Fruit fly (Drosophila melanogaster): ENCODE results near the gene CG14932.

Gene CG14932

dm6 chr2L:11807697-11808226 lies 18.0 kb downstream of the CG14932 start (continued):
- TF ChIP-seq dan (GFP tag; IDR thresholded peaks at IDR 0.05) (no peak), CG10431 (GFP tag; optimal IDR thresholded peaks at IDR 0.05) (no peak), Poxn (GFP tag; IDR thresholded peaks at IDR 0.05) (no peak), Dip2 (GFP tag; IDR thresholded peaks at IDR 0.05) (no peak), lola (GFP tag; optimal IDR thresholded peaks at IDR 0.05) (peak in 1 of 3 experiments; percentile 83), Dfd (GFP tag; optimal IDR thresholded peaks at IDR 0.05) (no peak), CG16815 (GFP tag; optimal IDR thresholded peaks at IDR 0.05) (no peak), NC2α (GFP tag; optimal IDR thresholded peaks at IDR 0.05) (peak; percentile 20), Lim3 (GFP tag; IDR thresholded peaks at IDR 0.05) (no peak), gro (GFP tag; optimal IDR thresholded peaks at IDR 0.05) (peak; percentile 54), Atf-2 (GFP tag; optimal IDR thresholded peaks at IDR 0.05) (no peak), CG3995 (GFP tag; optimal IDR thresholded peaks at IDR 0.05) (no peak), Hmx (GFP tag; optimal IDR thresholded peaks at IDR 0.05) (no peak), az2 (GFP tag; optimal IDR thresholded peaks at IDR 0.05) (no peak), ind (GFP tag; optimal IDR thresholded peaks at IDR 0.05) (no peak), Optix (GFP tag; IDR thresholded peaks at IDR 0.05) (no peak), Neu2 (GFP tag; optimal IDR thresholded peaks at IDR 0.05; ENCODE audit: borderline replicate concordance) (no peak), HmgZ (tag; optimal IDR thresholded peaks at IDR 0.05) (peak; percentile 78), slou (GFP tag; optimal IDR thresholded peaks at IDR 0.05) (no peak), CG3847 (GFP tag; IDR thresholded peaks at IDR 0.05) (no peak), otp (GFP tag; IDR thresholded peaks at IDR 0.05) (peak; percentile 51; the same call in 1 of the 3 replicates), CG10543 (GFP tag; optimal IDR thresholded peaks at IDR 0.05) (peak; percentile 87), CG1647 (GFP tag; optimal IDR thresholded peaks at IDR 0.05) (no peak), schlank (tag; optimal IDR thresholded peaks at IDR 0.05) (peak; percentile 22), bab2 (GFP tag; optimal IDR thresholded peaks at IDR 0.05) (no peak), trem (tag; optimal IDR thresholded peaks at IDR 0.05) (no peak), CG7987 (GFP tag; optimal IDR thresholded peaks at IDR 0.05) (peak; percentile 55), Fer1 (GFP tag; optimal IDR thresholded peaks at IDR 0.05) (no peak), CG12744 (GFP tag; optimal IDR thresholded peaks at IDR 0.05) (no peak), Myb (GFP tag; optimal IDR thresholded peaks at IDR 0.05) (no peak), cato (GFP tag; optimal IDR thresholded peaks at IDR 0.05; ENCODE audit: borderline replicate concordance) (no peak), hb (GFP tag; IDR thresholded peaks at IDR 0.05; ENCODE audit: partially characterized antibody) (no peak), CG7786 (GFP tag; optimal IDR thresholded peaks at IDR 0.05) (no peak), Hmr (GFP tag; optimal IDR thresholded peaks at IDR 0.05) (peak; percentile 57), CG4282 (GFP tag; optimal IDR thresholded peaks at IDR 0.05) (no peak), CG8765 (GFP tag; IDR thresholded peaks at IDR 0.05) (no peak), CG4617 (GFP tag; optimal IDR thresholded peaks at IDR 0.05; ENCODE audit: borderline replicate concordance) (no peak), disco-r (GFP tag; optimal IDR thresholded peaks at IDR 0.05) (no peak), oc (tag; optimal IDR thresholded peaks at IDR 0.05) (no peak), caup (GFP tag; optimal IDR thresholded peaks at IDR 0.05; ENCODE audit: severe bottlenecking) (peak; percentile 57), odd (GFP tag; optimal IDR thresholded peaks at IDR 0.05) (no peak), CG7928 (GFP tag; optimal IDR thresholded peaks at IDR 0.05) (no peak), Aef1 (GFP tag; IDR thresholded peaks at IDR 0.05) (no peak), CG9609 (GFP tag; optimal IDR thresholded peaks at IDR 0.05) (no peak), ro (GFP tag; IDR thresholded peaks at IDR 0.05) (no peak), CG10209 (GFP tag; optimal IDR thresholded peaks at IDR 0.05) (no peak), maf-S (GFP tag; optimal IDR thresholded peaks at IDR 0.05) (no peak), ase (GFP tag; IDR thresholded peaks at IDR 0.05) (no peak), CG4328 (GFP tag; optimal IDR thresholded peaks at IDR 0.05) (no peak), CG31388 (GFP tag; optimal IDR thresholded peaks at IDR 0.05) (no peak), wor (GFP tag; IDR thresholded peaks at IDR 0.05) (no peak), B-H1 (GFP tag; IDR thresholded peaks at IDR 0.05) (no peak)

Measured in whole organism, embryonic.